Worm (Caenorhabditis elegans) whole organism, L4 larva: Measurements from ENCODE around the gene fat-7.
A peak's percentile ranks its signal among the peaks of the same experiment; 100 is the strongest.

Experiments used
- D1046.2 ChIP-seq: fragments of 200-800 bp; sonication (Bioruptor generic); IDR thresholded peaks from 2 replicates; pipeline ENCODE4 v1.3.6; 2022; ENCODE audit warnings: missing genetic modification characterization, missing compliant biosample characterization
- F37D6.2 ChIP-seq: sonication (generic microtip); optimal IDR thresholded peaks from 2 replicates; lab custom pipeline; 2016; ENCODE audit warnings: mild to moderate bottlenecking, missing genetic modification characterization, missing compliant biosample characterization
- T20F7.1 ChIP-seq: fragments of 200-800 bp; sonication (Bioruptor generic); optimal IDR thresholded peaks from 2 replicates; lab custom pipeline; 2018; ENCODE audit warnings: mild to moderate bottlenecking, missing genetic modification characterization, missing compliant biosample characterization
- Y48G9A.11 ChIP-seq: fragments of 200-800 bp; sonication (Bioruptor generic); IDR thresholded peaks from 2 replicates; pipeline ENCODE4 v1.3.6; 2022; ENCODE audit warnings: missing genetic modification reagents, missing genetic modification characterization, missing compliant biosample characterization
- Y5F2A.4 ChIP-seq: fragments of 200-800 bp; sonication (Bioruptor generic); optimal IDR thresholded peaks from 2 replicates; lab custom pipeline; 2018; ENCODE audit warnings: mild to moderate bottlenecking, missing genetic modification characterization, missing compliant biosample characterization
- aha-1 ChIP-seq: fragments of 150-350 bp; peaks from one replicate; lab custom pipeline; 2014; ENCODE audit warnings: missing biosample characterization, missing genetic modification characterization
- aly-2 ChIP-seq: sonication (generic microtip); optimal IDR thresholded peaks from 2 replicates; lab custom pipeline; 2018; ENCODE audit warnings: missing biosample characterization, missing genetic modification characterization
- ceh-32 ChIP-seq: sonication (generic microtip); optimal IDR thresholded peaks from 2 replicates; lab custom pipeline; 2016; ENCODE audit warnings: mild to moderate bottlenecking, missing genetic modification characterization, missing compliant biosample characterization; ENCODE audit not compliant: poor library complexity
- ctbp-1 ChIP-seq: fragments of 200-800 bp; sonication (Bioruptor generic); IDR thresholded peaks from 2 replicates; pipeline ENCODE4 v1.3.6; 2022; ENCODE audit warnings: missing genetic modification reagents, missing genetic modification characterization, missing compliant biosample characterization
- daf-16 ChIP-seq, 3 experiments: sonication (generic microtip); optimal IDR thresholded peaks; 2 replicates each; lab custom pipeline; 2016 to 2017; ENCODE audit warnings: missing genetic modification characterization in 3 of 3, missing genetic modification reagents in 3 of 3, mild to moderate bottlenecking in 2 of 3, missing compliant biosample characterization in 2 of 3, missing biosample characterization in 1 of 3, moderate library complexity in 1 of 3
- dmd-6 ChIP-seq: fragments of 200-800 bp; sonication (Bioruptor generic); IDR thresholded peaks from 2 replicates; pipeline ENCODE4 v1.3.6; 2022; ENCODE audit warnings: missing genetic modification reagents, missing genetic modification characterization, missing compliant biosample characterization
- dpl-1 ChIP-seq: fragments of 150-350 bp; optimal IDR thresholded peaks from 2 replicates; lab custom pipeline; 2014; ENCODE audit warnings: missing biosample characterization, missing genetic modification reagents, missing genetic modification characterization
- duxl-1 ChIP-seq: sonication (generic microtip); optimal IDR thresholded peaks from 2 replicates; lab custom pipeline; 2016; ENCODE audit warnings: mild to moderate bottlenecking, missing genetic modification characterization, moderate library complexity, missing compliant biosample characterization; ENCODE audit not compliant: poor library complexity
- dve-1 ChIP-seq: sonication (generic microtip); optimal IDR thresholded peaks from 2 replicates; lab custom pipeline; 2017; ENCODE audit warnings: antibody characterized with exemption, mild to moderate bottlenecking, missing genetic modification characterization, missing compliant biosample characterization; ENCODE audit not compliant: insufficient read depth
- egl-27 ChIP-seq: sonication (generic microtip); optimal IDR thresholded peaks from 3 replicates; lab custom pipeline; 2017; ENCODE audit warnings: missing biosample characterization, missing genetic modification reagents, missing genetic modification characterization
- fkh-10 ChIP-seq: fragments of 150-350 bp; optimal IDR thresholded peaks from 2 replicates; lab custom pipeline; 2014; ENCODE audit warnings: missing biosample characterization, missing genetic modification reagents, missing genetic modification characterization
- hlh-11 ChIP-seq: fragments of 200-800 bp; sonication (Bioruptor generic); optimal IDR thresholded peaks from 2 replicates; lab custom pipeline; 2018; ENCODE audit warnings: mild to moderate bottlenecking, missing genetic modification characterization, missing compliant biosample characterization
- hmg-1.1 ChIP-seq: fragments of 200-800 bp; sonication (Bioruptor generic); IDR thresholded peaks from 2 replicates; pipeline ENCODE4 v1.3.6; 2022; ENCODE audit warnings: missing genetic modification reagents, missing genetic modification characterization, missing compliant biosample characterization
- lin-29 ChIP-seq: fragments of 200-800 bp; sonication (Bioruptor generic); IDR thresholded peaks from 2 replicates; pipeline ENCODE4 v1.3.6; 2022; ENCODE audit warnings: missing genetic modification reagents, missing genetic modification characterization, missing compliant biosample characterization
- lir-3 ChIP-seq: sonication (generic microtip); optimal IDR thresholded peaks from 2 replicates; lab custom pipeline; 2016; ENCODE audit warnings: mild to moderate bottlenecking, missing genetic modification characterization, missing compliant biosample characterization
- lsy-2 ChIP-seq, 2 experiments: fragments of 150-350 bp in 1 of 2; sonication (generic microtip) in 1 of 2; optimal IDR thresholded peaks; 2 replicates each; lab custom pipeline; 2014 to 2017; ENCODE audit warnings: missing biosample characterization in 2 of 2, missing genetic modification characterization in 2 of 2
- madf-5 ChIP-seq, 2 experiments: fragments of 200-800 bp; sonication (Bioruptor generic); IDR thresholded peaks; 2 replicates each; pipeline ENCODE4 v1.3.6; 2022; ENCODE audit warnings: missing compliant biosample characterization in 2 of 2, missing genetic modification characterization in 2 of 2
- madf-9 ChIP-seq: fragments of 200-800 bp; sonication (Bioruptor generic); conservative IDR thresholded peaks from 2 replicates; pipeline ENCODE4 v1.3.6; 2022; ENCODE audit warnings: missing genetic modification reagents, missing genetic modification characterization, missing compliant biosample characterization
- mdl-1 ChIP-seq, 2 experiments: fragments of 150-350 bp in 1 of 2; sonication (generic microtip) in 1 of 2; optimal IDR thresholded peaks; 2 replicates each; lab custom pipeline; 2014 to 2017; ENCODE audit warnings: missing biosample characterization in 2 of 2, missing genetic modification characterization in 2 of 2
- mdt-29 ChIP-seq: fragments of 200-800 bp; sonication (Bioruptor generic); IDR thresholded peaks from 2 replicates; pipeline ENCODE4 v1.3.6; 2022; ENCODE audit warnings: missing genetic modification reagents, missing genetic modification characterization, missing compliant biosample characterization
- mxl-2 ChIP-seq: fragments of 200-800 bp; sonication (Bioruptor generic); conservative IDR thresholded peaks from 2 replicates; pipeline ENCODE4 v1.3.6; 2022; ENCODE audit warnings: missing genetic modification reagents, missing genetic modification characterization, missing compliant biosample characterization
- nhr-10 ChIP-seq: fragments of 150-350 bp; optimal IDR thresholded peaks from 2 replicates; lab custom pipeline; 2014; ENCODE audit warnings: missing biosample characterization, missing genetic modification characterization
- nhr-111 ChIP-seq: fragments of 200-800 bp; sonication (Bioruptor generic); optimal IDR thresholded peaks from 2 replicates; lab custom pipeline; 2018; ENCODE audit warnings: mild to moderate bottlenecking, missing genetic modification characterization, missing compliant biosample characterization
- nhr-25 ChIP-seq: sonication (generic microtip); optimal IDR thresholded peaks from 2 replicates; lab custom pipeline; 2017; ENCODE audit warnings: missing genetic modification characterization, mild to moderate bottlenecking, missing compliant biosample characterization, antibody characterized with exemption, moderate library complexity, borderline replicate concordance; ENCODE audit not compliant: insufficient read depth
- nhr-48 ChIP-seq: sonication (generic microtip); optimal IDR thresholded peaks from 2 replicates; lab custom pipeline; 2016; ENCODE audit warnings: mild to moderate bottlenecking, missing genetic modification characterization, missing compliant biosample characterization
- nhr-76 ChIP-seq: fragments of 150-350 bp; optimal IDR thresholded peaks from 2 replicates; lab custom pipeline; 2014; ENCODE audit warnings: missing biosample characterization, missing genetic modification characterization
- nhr-77 ChIP-seq: fragments of 150-350 bp; optimal IDR thresholded peaks from 2 replicates; lab custom pipeline; 2014; ENCODE audit warnings: missing biosample characterization, missing genetic modification characterization
- php-3 ChIP-seq: fragments of 200-800 bp; sonication (Bioruptor generic); IDR thresholded peaks from 2 replicates; pipeline ENCODE4 v1.3.6; 2022; ENCODE audit warnings: missing genetic modification reagents, missing genetic modification characterization, missing compliant biosample characterization
- saeg-2 ChIP-seq: fragments of 200-800 bp; sonication (Bioruptor generic); IDR thresholded peaks from 2 replicates; pipeline ENCODE4 v1.3.6; 2022; ENCODE audit warnings: missing genetic modification reagents, missing genetic modification characterization, missing compliant biosample characterization
- sdz-12 ChIP-seq: fragments of 200-800 bp; sonication (Bioruptor generic); optimal IDR thresholded peaks from 2 replicates; lab custom pipeline; 2018; ENCODE audit warnings: mild to moderate bottlenecking, missing genetic modification characterization, missing compliant biosample characterization
- set-16 ChIP-seq: fragments of 200-800 bp; sonication (Bioruptor generic); IDR thresholded peaks from 2 replicates; pipeline ENCODE4 v1.3.6; 2022; ENCODE audit warnings: missing genetic modification reagents, missing genetic modification characterization, missing compliant biosample characterization
- skn-1 ChIP-seq: fragments of 150-350 bp; optimal IDR thresholded peaks from 2 replicates; lab custom pipeline; 2014; ENCODE audit warnings: missing biosample characterization, missing genetic modification characterization
- snpc-1.2 ChIP-seq: fragments of 200-800 bp; sonication (Bioruptor generic); IDR thresholded peaks from 2 replicates; pipeline ENCODE4 v1.3.6; 2022; ENCODE audit warnings: missing genetic modification reagents, missing genetic modification characterization, missing compliant biosample characterization
- spr-1 ChIP-seq: sonication (generic microtip); optimal IDR thresholded peaks from 2 replicates; lab custom pipeline; 2016; ENCODE audit warnings: mild to moderate bottlenecking, missing genetic modification characterization, missing compliant biosample characterization
- tra-1 ChIP-seq: fragments of 200-800 bp; sonication (Bioruptor generic); IDR thresholded peaks from 2 replicates; pipeline ENCODE4 v1.3.6; 2022; ENCODE audit warnings: missing genetic modification reagents, missing genetic modification characterization, missing compliant biosample characterization
- unc-39 ChIP-seq: sonication (generic microtip); optimal IDR thresholded peaks from 2 replicates; lab custom pipeline; 2017; ENCODE audit warnings: missing biosample characterization, missing genetic modification characterization
- unc-62 ChIP-seq, 3 experiments: fragments of 150-350 bp in 1 of 3; sonication (generic microtip); optimal IDR thresholded peaks in 2 of 3; peaks in 1 of 3; 1 replicate in 1 of 3; 2 replicates in 2 of 3; lab custom pipeline; 2014 to 2017; ENCODE audit warnings: missing biosample characterization in 3 of 3, missing genetic modification characterization in 3 of 3, missing genetic modification reagents in 3 of 3, missing genotype in 1 of 3
- zag-1 ChIP-seq: fragments of 150-350 bp; optimal IDR thresholded peaks from 2 replicates; lab custom pipeline; 2014; ENCODE audit warnings: missing biosample characterization, missing genetic modification characterization
- zfp-3 ChIP-seq: fragments of 200-800 bp; sonication (Bioruptor generic); conservative IDR thresholded peaks from 2 replicates; pipeline ENCODE4 v1.3.6; 2022; ENCODE audit warnings: missing genetic modification reagents, missing genetic modification characterization, missing compliant biosample characterization
- ztf-7 ChIP-seq: fragments of 150-350 bp; optimal IDR thresholded peaks from 2 replicates; lab custom pipeline; 2014; ENCODE audit warnings: missing biosample characterization, missing genetic modification characterization

The fat-7 gene

DNA sequence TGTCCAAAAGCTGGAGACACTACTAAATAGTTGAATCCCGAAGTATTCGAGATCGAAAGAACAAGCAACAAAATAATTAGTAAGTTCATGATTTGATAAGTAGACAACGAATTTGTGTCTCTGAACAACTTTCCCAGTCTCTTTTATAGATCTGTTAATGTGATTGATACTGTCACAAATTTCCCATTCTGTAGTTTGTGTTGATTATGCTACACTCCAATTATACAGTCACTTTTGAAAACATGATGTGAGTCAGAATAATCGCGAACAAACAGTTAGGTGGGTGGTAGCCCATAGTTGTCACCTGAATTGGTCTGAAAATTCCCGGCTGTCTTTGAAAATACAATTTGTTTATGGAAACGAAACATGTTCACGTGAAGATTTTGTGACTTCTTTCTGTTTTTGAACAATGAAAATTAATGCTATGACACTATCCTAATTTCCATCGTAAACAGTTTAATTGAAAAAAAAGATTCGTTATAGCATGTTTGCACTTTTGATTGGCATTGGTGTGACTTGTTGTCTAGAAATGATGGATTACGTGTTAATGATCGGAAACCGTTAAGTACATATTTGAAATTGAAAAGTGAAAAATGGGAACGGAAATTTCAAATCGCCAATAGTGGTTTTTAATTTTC lies 10.7 kb upstream of the fat-7 start, which contains the start of gene ugt-41 (continued):
- no peak for TF ChIP-seq daf-16 (GFP tag; optimal IDR thresholded peaks at IDR 0.05; lab: Kevin White, UChicago)
- TF ChIP-seq daf-16 (tag; optimal IDR thresholded peaks at IDR 0.05; lab: Kevin White, UChicago) = peak; percentile 96
- peak; percentile 81 for TF ChIP-seq dmd-6 (GFP tag; lab: Robert Waterston, UW)
- TF ChIP-seq tra-1 (GFP tag; lab: Robert Waterston, UW) = 0 out of 2 replicates have a peak, but pooled peaks have one; percentile 57
- TF ChIP-seq hlh-11 (tag; lab: Kevin White, UChicago) = peak; percentile 66
- TF ChIP-seq mxl-2 = peak; percentile 60; the same call in 1 of the 2 replicates
- TF ChIP-seq nhr-48 (tag; lab: Kevin White, UChicago) = peak; percentile 28
- peak; percentile 92 for TF ChIP-seq php-3 (GFP tag; lab: Robert Waterston, UW)
- TF ChIP-seq skn-1 = no peak
- TF ChIP-seq, all 104 proteins: peak for 13

DNA sequence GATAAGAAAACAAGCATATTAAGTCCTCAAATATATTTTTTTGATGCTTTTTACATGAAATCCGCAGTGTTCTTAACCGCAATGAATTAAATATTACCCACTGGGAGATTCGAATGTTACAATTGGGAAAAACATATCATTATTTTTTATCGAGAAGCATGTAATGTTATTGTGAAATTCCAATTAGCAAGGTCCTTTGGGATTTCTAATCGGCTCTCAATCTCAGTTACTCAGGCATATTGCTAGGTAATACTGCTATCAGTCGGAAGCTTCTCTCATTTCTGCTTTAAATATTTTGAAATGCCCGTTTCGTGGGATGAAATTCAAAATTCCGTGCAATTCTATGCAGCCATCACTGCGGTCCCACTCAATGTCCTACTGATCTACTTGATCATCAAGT lies 6.4 kb upstream of the fat-7 start, which contains the start of gene str-204:
TSS of gene str-204 (plus strand) at position 301 of the 400 bp plus-strand sequence.
- TF ChIP-seq saeg-2 (no peak), T20F7.1 (no peak), Y5F2A.4 (no peak), zag-1 (tag; lab: Kevin White, UChicago) (no peak), duxl-1 (tag; lab: Kevin White, UChicago) (no peak), ztf-7 (tag; lab: Kevin White, UChicago) (no peak), aly-2 (tag; lab: Kevin White, UChicago) (no peak), snpc-1.2 (no peak), F37D6.2 (no peak), ceh-32 (tag; lab: Kevin White, UChicago) (no peak), dve-1 (tag; lab: Kevin White, UChicago) (no peak), nhr-76 (tag; lab: Kevin White, UChicago) (no peak), D1046.2 (GFP tag; lab: Robert Waterston, UW) (no peak), lsy-2 (tag; optimal IDR thresholded peaks at IDR 0.05; lab: Kevin White, UChicago) (no peak), Y48G9A.11 (GFP tag; lab: Robert Waterston, UW) (no peak), nhr-10 (no peak), zfp-3 (GFP tag; lab: Robert Waterston, UW) (no peak), sdz-12 (GFP tag; lab: Kevin White, UChicago) (no peak), set-16 (GFP tag; lab: Robert Waterston, UW) (no peak), mdl-1 (tag; optimal IDR thresholded peaks at IDR 0.05; lab: Kevin White, UChicago) (no peak)

DNA sequence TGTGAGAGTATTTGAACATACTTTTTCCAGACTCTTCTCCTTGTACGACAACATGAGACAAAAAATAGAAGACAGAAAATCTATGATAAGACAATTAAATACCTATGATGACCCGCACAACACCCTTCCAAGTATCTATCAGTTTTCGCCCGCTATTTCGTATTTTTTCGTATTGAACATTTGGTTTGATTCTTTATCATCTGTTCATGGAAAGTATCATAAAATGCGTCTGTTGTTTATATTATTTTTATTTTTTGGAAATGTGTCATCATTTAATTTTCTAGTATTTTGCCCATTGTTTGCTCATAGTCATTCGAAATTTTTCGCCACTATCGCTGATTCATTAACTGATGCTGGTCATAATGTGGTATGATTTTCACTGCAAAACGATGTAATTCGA lies 4.1 kb upstream of the fat-7 start, which contains the start of gene ugt-39:
TSS of gene ugt-39 (plus strand) at position 54 of the 400 bp plus-strand sequence.
- TF ChIP-seq madf-5 (GFP tag; IDR thresholded peaks at IDR 0.05; lab: Robert Waterston, UW) = no peak
- TF ChIP-seq nhr-111 (GFP tag; lab: Kevin White, UChicago) = no peak
- no peak for TF ChIP-seq fkh-10 (GFP tag; lab: Kevin White, UChicago)
- no peak for TF ChIP-seq set-16 (GFP tag; lab: Robert Waterston, UW)
- no peak for TF ChIP-seq snpc-1.2
- TF ChIP-seq lin-29 = no peak
- peak; percentile 70 for TF ChIP-seq dmd-6 (GFP tag; lab: Robert Waterston, UW)
- no peak for TF ChIP-seq nhr-48 (tag; lab: Kevin White, UChicago)
- TF ChIP-seq daf-16 (GFP tag; optimal IDR thresholded peaks at IDR 0.05; lab: Kevin White, UChicago) = no peak
- TF ChIP-seq daf-16 (tag; optimal IDR thresholded peaks at IDR 0.05; lab: Kevin White, UChicago) = peak; percentile 91
- 0 out of 2 replicates have a peak, but pooled peaks have one; percentile 47 for TF ChIP-seq php-3 (GFP tag; lab: Robert Waterston, UW)
- TF ChIP-seq ctbp-1 = no peak
- TF ChIP-seq mdt-29 (GFP tag; lab: Robert Waterston, UW) = no peak
- no peak for TF ChIP-seq lir-3 (tag; lab: Kevin White, UChicago)
- TF ChIP-seq unc-62 (GFP tag; optimal IDR thresholded peaks at IDR 0.05 in 1 of 2; lab: Kevin White, UChicago) = no peak
- no peak for TF ChIP-seq unc-62 (tag; optimal IDR thresholded peaks at IDR 0.05; lab: Kevin White, UChicago)
- TF ChIP-seq nhr-77 (tag; lab: Kevin White, UChicago) = peak; percentile 28
- TF ChIP-seq nhr-76 (tag; lab: Kevin White, UChicago) = no peak
- no peak for TF ChIP-seq hmg-1.1 (GFP tag; lab: Robert Waterston, UW)
- TF ChIP-seq unc-39 (tag; lab: Kevin White, UChicago) = no peak
- TF ChIP-seq spr-1 (tag; lab: Kevin White, UChicago) = no peak
- no peak for TF ChIP-seq saeg-2
- TF ChIP-seq nhr-25 (tag; lab: Kevin White, UChicago) = no peak
- TF ChIP-seq aha-1 (tag; lab: Kevin White, UChicago) = no peak
- TF ChIP-seq egl-27 (tag; lab: Kevin White, UChicago) = no peak
- no peak for TF ChIP-seq madf-9
- no peak for TF ChIP-seq aly-2 (tag; lab: Kevin White, UChicago)
- no peak for TF ChIP-seq dpl-1 (GFP tag; lab: Kevin White, UChicago)
